Worm (Caenorhabditis elegans) whole organism, young adult: Measurements from ENCODE around the gene efk-1.

Experiments used
- B0261.1 ChIP-seq: sonication (generic microtip); optimal IDR thresholded peaks from 2 replicates; lab custom pipeline; 2016; ENCODE audit warnings: mild to moderate bottlenecking, missing genetic modification characterization, moderate library complexity, missing compliant biosample characterization
- D2030.7 ChIP-seq: fragments of 200-800 bp; sonication (Bioruptor generic); IDR thresholded peaks from 2 replicates; pipeline ENCODE4 v1.3.6; 2022; ENCODE audit warnings: missing genetic modification reagents, missing genetic modification characterization, missing compliant biosample characterization
- F22D6.2 ChIP-seq: sonication (generic microtip); optimal IDR thresholded peaks from 2 replicates; lab custom pipeline; 2016; ENCODE audit warnings: mild to moderate bottlenecking, missing genetic modification characterization, missing compliant biosample characterization
- F37B4.10 ChIP-seq: fragments of 200-800 bp; sonication (Bioruptor generic); IDR thresholded peaks from 2 replicates; pipeline ENCODE4 v1.3.6; 2022; ENCODE audit warnings: missing genetic modification characterization, missing compliant biosample characterization
- F55B11.4 ChIP-seq: sonication (generic microtip); optimal IDR thresholded peaks from 2 replicates; lab custom pipeline; 2016; ENCODE audit warnings: missing compliant biosample characterization, missing genetic modification characterization, borderline replicate concordance; ENCODE audit not compliant: insufficient read depth
- F57C9.4 ChIP-seq: sonication (generic microtip); optimal IDR thresholded peaks from 2 replicates; lab custom pipeline; 2017; ENCODE audit warnings: mild to moderate bottlenecking, missing genetic modification characterization, missing compliant biosample characterization
- T07F8.4 ChIP-seq: sonication (generic microtip); optimal IDR thresholded peaks from 2 replicates; lab custom pipeline; 2016; ENCODE audit warnings: mild to moderate bottlenecking, missing genetic modification characterization, moderate library complexity, missing compliant biosample characterization
- ZK185.1 ChIP-seq: sonication (generic microtip); optimal IDR thresholded peaks from 2 replicates; lab custom pipeline; 2016; ENCODE audit warnings: mild to moderate bottlenecking, missing genetic modification characterization, missing compliant biosample characterization; ENCODE audit not compliant: poor library complexity, severe bottlenecking
- aptf-3 ChIP-seq: fragments of 200-800 bp; sonication (Bioruptor generic); IDR thresholded peaks from 2 replicates; pipeline ENCODE4 v1.3.6; 2022; ENCODE audit warnings: missing genetic modification characterization, missing compliant biosample characterization
- athp-1 ChIP-seq: sonication (generic microtip); optimal IDR thresholded peaks from 2 replicates; lab custom pipeline; 2017; ENCODE audit warnings: mild to moderate bottlenecking, missing genetic modification characterization, missing compliant biosample characterization
- ccch-3 ChIP-seq: fragments of 200-800 bp; sonication (Bioruptor generic); optimal IDR thresholded peaks from 2 replicates; lab custom pipeline; 2018; ENCODE audit warnings: mild to moderate bottlenecking, missing genetic modification characterization, missing compliant biosample characterization
- cebp-1 ChIP-seq, 2 experiments: fragments of 200-800 bp in 1 of 2; sonication (Bioruptor generic) in 1 of 2; sonication (generic microtip) in 1 of 2; IDR thresholded peaks in 1 of 2; optimal IDR thresholded peaks in 1 of 2; 2 replicates each; pipeline versions ENCODE4 v1.3.6 to Lab custom; 2017 to 2022; ENCODE audit warnings: missing compliant biosample characterization in 2 of 2, missing genetic modification characterization in 2 of 2, mild to moderate bottlenecking in 1 of 2, missing genetic modification reagents in 1 of 2, moderate library complexity in 1 of 2
- cebp-2 ChIP-seq: fragments of 200-800 bp; sonication (Bioruptor generic); IDR thresholded peaks from 2 replicates; pipeline ENCODE4 v1.3.6; 2022; ENCODE audit warnings: missing genetic modification characterization, missing compliant biosample characterization
- ceh-100 ChIP-seq: fragments of 200-800 bp; sonication (Bioruptor generic); IDR thresholded peaks from 2 replicates; pipeline ENCODE4 v1.3.6; 2022; ENCODE audit warnings: missing genetic modification reagents, missing genetic modification characterization, missing compliant biosample characterization
- ceh-27 ChIP-seq: fragments of 200-800 bp; sonication (Bioruptor generic); optimal IDR thresholded peaks from 2 replicates; lab custom pipeline; 2018; ENCODE audit warnings: mild to moderate bottlenecking, missing genetic modification characterization, moderate library complexity, missing compliant biosample characterization
- ceh-40 ChIP-seq: fragments of 200-800 bp; sonication (Bioruptor generic); IDR thresholded peaks from 2 replicates; pipeline ENCODE4 v1.3.6; 2022; ENCODE audit warnings: missing genetic modification characterization, missing compliant biosample characterization
- ceh-58 ChIP-seq: fragments of 200-800 bp; sonication (Bioruptor generic); IDR thresholded peaks from 2 replicates; pipeline ENCODE4 v1.3.6; 2022; ENCODE audit warnings: missing genetic modification characterization, missing compliant biosample characterization
- ceh-79 ChIP-seq: sonication (generic microtip); optimal IDR thresholded peaks from 2 replicates; lab custom pipeline; 2017; ENCODE audit warnings: mild to moderate bottlenecking, missing genetic modification characterization, missing compliant biosample characterization
- ceh-91 ChIP-seq: fragments of 200-800 bp; sonication (Bioruptor generic); IDR thresholded peaks from 2 replicates; pipeline ENCODE4 v1.3.6; 2022; ENCODE audit warnings: missing genetic modification reagents, missing genetic modification characterization, missing compliant biosample characterization
- dpff-1 ChIP-seq: sonication (generic microtip); optimal IDR thresholded peaks from 2 replicates; lab custom pipeline; 2017; ENCODE audit warnings: mild to moderate bottlenecking, missing genetic modification characterization, missing compliant biosample characterization
- egl-18 ChIP-seq: fragments of 200-800 bp; sonication (Bioruptor generic); IDR thresholded peaks from 2 replicates; pipeline ENCODE4 v1.3.6; 2022; ENCODE audit warnings: missing genetic modification reagents, missing genetic modification characterization, missing compliant biosample characterization
- egrh-3 ChIP-seq: fragments of 200-800 bp; sonication (Bioruptor generic); IDR thresholded peaks from 2 replicates; pipeline ENCODE4 v1.3.6; 2022; ENCODE audit warnings: missing genetic modification reagents, missing genetic modification characterization, missing compliant biosample characterization
- ekl-4 ChIP-seq: fragments of 200-800 bp; sonication (Bioruptor generic); IDR thresholded peaks from 2 replicates; pipeline ENCODE4 v1.3.6; 2022; ENCODE audit warnings: missing genetic modification reagents, missing genetic modification characterization, missing compliant biosample characterization
- ets-4 ChIP-seq: fragments of 200-800 bp; sonication (Bioruptor generic); optimal IDR thresholded peaks from 2 replicates; lab custom pipeline; 2018; ENCODE audit warnings: mild to moderate bottlenecking, missing genetic modification characterization, missing compliant biosample characterization
- hmg-1.2 ChIP-seq: fragments of 200-800 bp; sonication (Bioruptor generic); IDR thresholded peaks from 2 replicates; pipeline ENCODE4 v1.3.6; 2022; ENCODE audit warnings: missing genetic modification reagents, missing genetic modification characterization, missing compliant biosample characterization
- lag-1 ChIP-seq: fragments of 200-800 bp; sonication (Bioruptor generic); IDR thresholded peaks from 2 replicates; pipeline ENCODE4 v1.3.6; 2022; ENCODE audit warnings: missing genetic modification reagents, missing genetic modification characterization, missing compliant biosample characterization
- let-526 ChIP-seq: fragments of 200-800 bp; sonication (Bioruptor generic); IDR thresholded peaks from 2 replicates; pipeline ENCODE4 v1.3.6; 2022; ENCODE audit warnings: missing genetic modification reagents, missing genetic modification characterization, missing compliant biosample characterization
- lin-26 ChIP-seq: fragments of 200-800 bp; sonication (Bioruptor generic); IDR thresholded peaks from 2 replicates; pipeline ENCODE4 v1.3.6; 2022; ENCODE audit warnings: missing genetic modification reagents, missing genetic modification characterization, missing compliant biosample characterization
- lin-35 ChIP-seq, 3 experiments: fragments of 150-350 bp in 2 of 3; sonication (generic microtip) in 1 of 3; optimal IDR thresholded peaks; 2 replicates each; lab custom pipeline; 2014 to 2018; ENCODE audit warnings: missing biosample characterization in 3 of 3, missing genetic modification characterization in 3 of 3, missing genetic modification reagents in 3 of 3
- lin-54 ChIP-seq: fragments of 200-800 bp; sonication (Bioruptor generic); optimal IDR thresholded peaks from 2 replicates; lab custom pipeline; 2018; ENCODE audit warnings: mild to moderate bottlenecking, missing genetic modification characterization, missing compliant biosample characterization
- lsl-1 ChIP-seq: fragments of 200-800 bp; sonication (Bioruptor generic); optimal IDR thresholded peaks from 2 replicates; lab custom pipeline; 2018; ENCODE audit warnings: mild to moderate bottlenecking, missing genetic modification characterization, moderate library complexity, missing compliant biosample characterization
- lsy-27 ChIP-seq: sonication (generic microtip); optimal IDR thresholded peaks from 2 replicates; lab custom pipeline; 2017; ENCODE audit warnings: missing genetic modification characterization, mild to moderate bottlenecking, missing compliant biosample characterization, antibody characterized with exemption, missing genotype, borderline replicate concordance; ENCODE audit not compliant: insufficient read depth
- madf-8 ChIP-seq: fragments of 200-800 bp; sonication (Bioruptor generic); conservative IDR thresholded peaks from 2 replicates; pipeline ENCODE4 v1.3.6; 2022; ENCODE audit warnings: missing genetic modification reagents, missing genetic modification characterization, missing compliant biosample characterization
- mcd-1 ChIP-seq: fragments of 200-800 bp; sonication (Bioruptor generic); IDR thresholded peaks from 2 replicates; pipeline ENCODE4 v1.3.6; 2022; ENCODE audit warnings: missing genetic modification reagents, missing genetic modification characterization, missing compliant biosample characterization
- mes-4 ChIP-seq: sonication (generic microtip); optimal IDR thresholded peaks from 2 replicates; lab custom pipeline; 2016; ENCODE audit warnings: missing genotype, missing genetic modification characterization, missing compliant biosample characterization
- nhr-80 ChIP-seq: sonication (generic microtip); optimal IDR thresholded peaks from 2 replicates; lab custom pipeline; 2016; ENCODE audit warnings: missing genetic modification characterization, missing compliant biosample characterization
- repo-1 ChIP-seq: sonication (generic microtip); optimal IDR thresholded peaks from 2 replicates; lab custom pipeline; 2017; ENCODE audit warnings: mild to moderate bottlenecking, missing genetic modification characterization, missing compliant biosample characterization
- rpc-1 ChIP-seq, 2 experiments: fragments of 150-350 bp in 1 of 2; sonication (generic microtip) in 1 of 2; optimal IDR thresholded peaks; 2 replicates each; lab custom pipeline; 2014 to 2018; ENCODE audit warnings: missing biosample characterization in 1 of 2, missing genetic modification characterization in 1 of 2, missing genetic modification reagents in 1 of 2, missing genotype in 1 of 2
- sdz-38 ChIP-seq: sonication (generic microtip); optimal IDR thresholded peaks from 2 replicates; lab custom pipeline; 2016; ENCODE audit warnings: missing genotype, missing genetic modification characterization, missing compliant biosample characterization
- sea-2 ChIP-seq: fragments of 200-800 bp; sonication (Bioruptor generic); IDR thresholded peaks from 2 replicates; pipeline ENCODE4 v1.3.6; 2022; ENCODE audit warnings: missing genetic modification characterization, missing compliant biosample characterization
- snpc-1.3 ChIP-seq: sonication (generic microtip); optimal IDR thresholded peaks from 2 replicates; lab custom pipeline; 2017; ENCODE audit warnings: missing genetic modification characterization, mild to moderate bottlenecking, missing compliant biosample characterization, antibody characterized with exemption, moderate library complexity, missing genotype, missing genetic modification reagents; ENCODE audit not compliant: insufficient read depth
- snpc-4 ChIP-seq, 5 experiments: fragments of 150-350 bp in 1 of 5; sonication (generic microtip) in 4 of 5; optimal IDR thresholded peaks; 2 replicates each; lab custom pipeline; 2014 to 2018; ENCODE audit warnings: missing genetic modification characterization in 5 of 5, missing biosample characterization in 3 of 5, antibody characterized with exemption in 2 of 5, mild to moderate bottlenecking in 2 of 5, missing compliant biosample characterization in 2 of 5, missing genotype in 2 of 5, moderate library complexity in 2 of 5, missing genetic modification reagents in 1 of 5
- zim-3 ChIP-seq: sonication (generic microtip); optimal IDR thresholded peaks from 2 replicates; lab custom pipeline; 2017; ENCODE audit warnings: mild to moderate bottlenecking, missing genetic modification characterization, moderate library complexity, missing compliant biosample characterization
- ztf-18 ChIP-seq: sonication (generic microtip); optimal IDR thresholded peaks from 2 replicates; lab custom pipeline; 2016; ENCODE audit warnings: missing genotype, mild to moderate bottlenecking, missing genetic modification characterization, missing compliant biosample characterization
- ztf-22 ChIP-seq: fragments of 200-800 bp; sonication (Bioruptor generic); optimal IDR thresholded peaks from 2 replicates; lab custom pipeline; 2018; ENCODE audit warnings: mild to moderate bottlenecking, missing genetic modification characterization, moderate library complexity, missing compliant biosample characterization
- ztf-26 ChIP-seq: sonication (generic microtip); optimal IDR thresholded peaks from 2 replicates; lab custom pipeline; 2017; ENCODE audit warnings: missing genetic modification characterization, missing compliant biosample characterization
- ztf-3 ChIP-seq: fragments of 200-800 bp; sonication (Bioruptor generic); optimal IDR thresholded peaks from 2 replicates; lab custom pipeline; 2018; ENCODE audit warnings: mild to moderate bottlenecking, missing genetic modification characterization, missing compliant biosample characterization

The efk-1 gene

DNA sequence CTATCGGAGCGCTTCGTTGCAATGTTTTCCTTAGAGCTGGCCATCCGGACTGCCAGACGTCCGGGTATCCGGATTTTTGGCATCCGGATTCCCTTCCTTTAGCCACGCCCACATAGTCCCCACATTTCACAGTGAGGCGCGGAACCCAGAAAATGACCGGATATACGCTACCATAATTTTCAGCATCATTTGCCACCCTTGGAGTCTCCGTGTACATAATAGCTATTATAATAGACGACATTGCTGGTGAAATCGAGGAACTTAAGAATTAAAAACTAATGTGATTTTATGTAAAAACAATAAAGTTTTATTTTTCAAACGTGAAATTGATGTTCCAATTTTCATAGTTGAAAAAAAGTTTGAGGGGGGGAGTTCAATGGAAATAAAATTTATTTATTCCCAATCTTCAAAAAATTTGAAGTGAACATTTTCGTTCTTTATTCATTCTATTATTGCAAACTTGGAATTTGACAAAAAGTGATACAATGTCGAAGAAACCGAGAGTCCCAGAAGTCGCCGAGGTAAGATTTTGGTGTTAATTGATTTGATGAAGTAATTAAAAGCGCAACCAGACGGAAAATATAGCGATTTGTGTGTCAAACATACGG is 42.0 kb upstream of the efk-1 start (continued):
- TF ChIP-seq F22D6.2 (tag; lab: Kevin White, UChicago) (no peak), rpc-1 (optimal IDR thresholded peaks at IDR 0.05; lab: Kevin White, UChicago) (no peak), rpc-1 (tag; optimal IDR thresholded peaks at IDR 0.05; lab: Kevin White, UChicago) (peak; percentile 7), cebp-2 (GFP tag; lab: Robert Waterston, UW) (no peak), egl-18 (GFP tag; lab: Robert Waterston, UW) (no peak), madf-8 (GFP tag; lab: Robert Waterston, UW) (no peak), F37B4.10 (GFP tag; lab: Robert Waterston, UW) (no peak), sdz-38 (tag; lab: Kevin White, UChicago) (no peak), ZK185.1 (tag; lab: Kevin White, UChicago) (no peak), dpff-1 (tag; lab: Kevin White, UChicago) (no peak), repo-1 (peak; percentile 21), ets-4 (GFP tag; lab: Kevin White, UChicago) (no peak), hmg-1.2 (GFP tag; lab: Robert Waterston, UW) (peak; percentile 86), nhr-80 (tag; lab: Kevin White, UChicago) (no peak), lsl-1 (GFP tag; lab: Kevin White, UChicago) (peak; percentile 62), F55B11.4 (tag; lab: Kevin White, UChicago) (no peak), lsy-27 (tag; lab: Kevin White, UChicago) (no peak), snpc-1.3 (tag; lab: Kevin White, UChicago) (peak; percentile 71), ekl-4 (GFP tag; lab: Robert Waterston, UW) (0 out of 2 replicates have a peak, but pooled peaks have one; percentile 42), let-526 (no peak), ccch-3 (GFP tag; lab: Kevin White, UChicago) (no peak), zim-3 (tag; lab: Kevin White, UChicago) (no peak), T07F8.4 (tag; lab: Kevin White, UChicago) (no peak), lag-1 (GFP tag; lab: Robert Waterston, UW) (no peak), lin-35 (GFP tag; optimal IDR thresholded peaks at IDR 0.05; lab: Kevin White, UChicago) (no peak), ceh-40 (GFP tag; lab: Robert Waterston, UW) (no peak), ztf-18 (tag; lab: Kevin White, UChicago) (peak; percentile 67), ceh-27 (GFP tag; lab: Kevin White, UChicago) (no peak), D2030.7 (GFP tag; lab: Robert Waterston, UW) (peak; percentile 80), B0261.1 (tag; lab: Kevin White, UChicago) (peak; percentile 4), ceh-100 (GFP tag; lab: Robert Waterston, UW) (no peak), cebp-1 (GFP tag; IDR thresholded peaks at IDR 0.05; lab: Robert Waterston, UW) (no peak), cebp-1 (tag; optimal IDR thresholded peaks at IDR 0.05; lab: Kevin White, UChicago) (no peak), ceh-79 (tag; lab: Kevin White, UChicago) (no peak), sea-2 (GFP tag; lab: Robert Waterston, UW) (no peak), athp-1 (tag; lab: Kevin White, UChicago) (peak; percentile 64), ztf-26 (tag; lab: Kevin White, UChicago) (no peak), snpc-4 (GFP tag; optimal IDR thresholded peaks at IDR 0.05; lab: Kevin White, UChicago) (peak; percentile 90), snpc-4 (tag; optimal IDR thresholded peaks at IDR 0.05; lab: Kevin White, UChicago) (peak; percentile 85 to 93 (median 90)), mcd-1 (GFP tag; lab: Robert Waterston, UW) (no peak), F57C9.4 (no peak), egrh-3 (no peak), lin-54 (GFP tag; lab: Kevin White, UChicago) (peak; percentile 12), lin-26 (GFP tag; lab: Robert Waterston, UW) (peak; percentile 66; the same call in 1 of the 2 replicates), ceh-58 (GFP tag; lab: Robert Waterston, UW) (no peak), ceh-91 (GFP tag; lab: Robert Waterston, UW) (no peak), mes-4 (no peak), ztf-3 (GFP tag; lab: Kevin White, UChicago) (no peak), ztf-22 (no peak), aptf-3 (GFP tag; lab: Robert Waterston, UW) (no peak)
